Fruit fly (Drosophila melanogaster) whole organism: ENCODE results near the gene tal-3A.
A peak's percentile ranks its signal among the peaks of the same experiment; 100 is the strongest.

Experiments used
- CG8478 ChIP-seq: fragments of >200 bp; optimal IDR thresholded peaks from 2 replicates; lab custom pipeline; 2018; ENCODE audit warnings: inconsistent platforms
- Dll ChIP-seq: fragments of >200 bp; optimal IDR thresholded peaks from 2 replicates; lab custom pipeline; 2017
- EcR ChIP-seq, 2 experiments: fragments of >200 bp; optimal IDR thresholded peaks; 2 replicates each; lab custom pipeline; 2017; ENCODE audit warnings: missing biosample characterization in 2 of 2, missing genetic modification characterization in 2 of 2, missing genetic modification reagents in 2 of 2
- pan ChIP-seq: fragments of >200 bp; optimal IDR thresholded peaks from 2 replicates; lab custom pipeline; 2017
- psq ChIP-seq: fragments of >200 bp; optimal IDR thresholded peaks from 2 replicates; lab custom pipeline; 2017
- usp ChIP-seq: fragments of >200 bp; optimal IDR thresholded peaks from 2 replicates; lab custom pipeline; 2017; ENCODE audit warnings: missing biosample characterization, missing genetic modification characterization, mixed read lengths

tal-3A gene

DNA sequence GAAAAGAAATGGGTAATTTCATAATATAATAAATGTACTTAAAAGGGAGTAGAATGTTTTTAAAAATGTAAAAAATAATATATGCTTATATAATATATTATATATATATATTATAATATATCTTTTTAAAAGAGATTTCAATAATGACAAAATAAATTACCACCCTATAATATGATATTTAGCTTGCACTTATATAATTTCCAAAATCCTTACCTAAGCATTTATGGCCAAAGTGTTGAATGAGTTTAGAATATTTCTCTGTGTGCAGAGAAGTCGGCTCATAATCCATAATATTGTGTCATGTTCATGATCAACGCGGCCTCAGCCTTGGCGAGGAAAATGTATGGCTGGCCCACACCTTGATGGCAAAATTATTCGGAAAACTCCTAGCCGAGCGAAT, 24.7 kb upstream of the tal-3A start:
- TF ChIP-seq EcR (GFP tag; optimal IDR thresholded peaks at IDR 0.05; lab: Kevin White, UChicago) = no peak
- no peak for TF ChIP-seq psq (lab: Kevin White, UChicago)
- TF ChIP-seq Dll = no peak
- TF ChIP-seq pan (lab: Kevin White, UChicago) = no peak
- TF ChIP-seq usp (GFP tag; lab: Kevin White, UChicago) = no peak
- TF ChIP-seq CG8478 (lab: Kevin White, UChicago) = no peak

DNA sequence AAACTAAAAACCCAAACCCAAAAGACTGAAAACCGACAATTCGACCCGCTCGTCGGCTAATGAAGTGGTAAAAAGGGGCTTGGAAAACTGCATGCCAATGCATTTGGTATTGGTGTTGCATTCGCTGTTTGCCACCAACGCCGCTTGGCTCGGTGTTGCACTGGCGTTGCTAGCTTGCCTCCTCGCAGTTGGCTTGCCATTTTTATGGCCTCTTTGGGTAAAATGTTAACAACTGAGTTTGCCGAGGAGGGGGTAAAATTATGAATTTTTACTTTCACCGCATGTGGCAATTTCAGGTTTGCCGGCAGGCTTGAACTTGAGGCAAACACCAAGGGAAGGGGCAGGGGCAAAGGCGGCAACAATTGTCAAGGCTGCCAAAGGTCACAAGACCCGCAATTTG, 24.2 kb upstream of the tal-3A start:
- no peak for TF ChIP-seq psq (lab: Kevin White, UChicago)
- TF ChIP-seq usp (GFP tag; lab: Kevin White, UChicago) = no peak
- TF ChIP-seq pan (lab: Kevin White, UChicago) = no peak
- no peak for TF ChIP-seq Dll
- no peak for TF ChIP-seq EcR (GFP tag; optimal IDR thresholded peaks at IDR 0.05; lab: Kevin White, UChicago)
- TF ChIP-seq CG8478 (lab: Kevin White, UChicago) = no peak

dm6 chr3R:13789617-13790277, 23.2 kb upstream of the tal-3A start:
- TF ChIP-seq EcR (GFP tag; optimal IDR thresholded peaks at IDR 0.05; lab: Kevin White, UChicago) (peak; percentile 88 to 98), psq (lab: Kevin White, UChicago) (no peak)

dm6 chr3R:13790820-13791219, 22.1 kb upstream of the tal-3A start:
- TF ChIP-seq Dll = no peak
- TF ChIP-seq EcR (GFP tag; optimal IDR thresholded peaks at IDR 0.05; lab: Kevin White, UChicago) = peak; percentile 50 to 56
- TF ChIP-seq CG8478 (lab: Kevin White, UChicago) = no peak

dm6 chr3R:13793105-13793978, 19.6 kb upstream of the tal-3A start:
- TF ChIP-seq EcR (GFP tag; optimal IDR thresholded peaks at IDR 0.05; lab: Kevin White, UChicago) = peak in 1 of 2 experiments; percentile 60
- TF ChIP-seq psq (lab: Kevin White, UChicago) = no peak

- TF ChIP-seq psq (lab: Kevin White, UChicago) (no peak), usp (GFP tag; lab: Kevin White, UChicago) (no peak)
These were observed 18.8 kb upstream of the tal-3A start for dm6 chr3R:13793979-13794665.

dm6 chr3R:13794666-13795055, 18.2 kb upstream of the tal-3A start:
- peak in 1 of 2 experiments; percentile 80 for TF ChIP-seq EcR (GFP tag; optimal IDR thresholded peaks at IDR 0.05; lab: Kevin White, UChicago)
- peak; percentile 84 for TF ChIP-seq CG8478 (lab: Kevin White, UChicago)
- no peak for TF ChIP-seq usp (GFP tag; lab: Kevin White, UChicago)
- no peak for TF ChIP-seq psq (lab: Kevin White, UChicago)
- TF ChIP-seq Dll = peak; percentile 50

DNA sequence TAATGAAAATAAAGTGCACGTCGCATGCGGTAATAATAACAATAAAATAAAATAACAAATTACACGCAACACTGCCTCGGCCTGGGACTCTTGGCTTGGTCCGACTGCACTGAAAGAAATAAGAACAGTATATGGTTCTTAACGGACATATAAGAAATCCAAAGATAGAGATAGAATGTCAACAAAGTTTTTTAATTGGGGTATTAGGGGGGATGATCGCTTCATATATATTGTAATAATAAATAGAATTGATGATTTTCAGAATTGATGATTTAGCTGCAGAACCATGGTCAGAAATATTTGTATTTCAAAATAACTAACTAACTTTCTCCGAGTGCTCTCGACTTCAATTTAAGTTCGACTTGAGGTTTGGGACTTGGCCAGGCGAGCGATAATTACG, 16.8 kb upstream of the tal-3A start:
- no peak for TF ChIP-seq EcR (GFP tag; optimal IDR thresholded peaks at IDR 0.05; lab: Kevin White, UChicago)
- no peak for TF ChIP-seq Dll
- no peak for TF ChIP-seq pan (lab: Kevin White, UChicago)

dm6 chr3R:13796607-13797246, 16.2 kb upstream of the tal-3A start:
- TF ChIP-seq pan (lab: Kevin White, UChicago) (no peak), usp (GFP tag; lab: Kevin White, UChicago) (no peak), Dll (peak; percentile 36), psq (lab: Kevin White, UChicago) (no peak), EcR (GFP tag; optimal IDR thresholded peaks at IDR 0.05; lab: Kevin White, UChicago) (peak; percentile 89 to 99), CG8478 (lab: Kevin White, UChicago) (no peak)

dm6 chr3R:13797269-13797677, 15.6 kb upstream of the tal-3A start:
- TF ChIP-seq EcR (GFP tag; optimal IDR thresholded peaks at IDR 0.05; lab: Kevin White, UChicago) = no peak
- no peak for TF ChIP-seq Dll
- TF ChIP-seq CG8478 (lab: Kevin White, UChicago) = no peak
- TF ChIP-seq pan (lab: Kevin White, UChicago) = no peak
- TF ChIP-seq psq (lab: Kevin White, UChicago) = no peak
- TF ChIP-seq usp (GFP tag; lab: Kevin White, UChicago) = no peak

DNA sequence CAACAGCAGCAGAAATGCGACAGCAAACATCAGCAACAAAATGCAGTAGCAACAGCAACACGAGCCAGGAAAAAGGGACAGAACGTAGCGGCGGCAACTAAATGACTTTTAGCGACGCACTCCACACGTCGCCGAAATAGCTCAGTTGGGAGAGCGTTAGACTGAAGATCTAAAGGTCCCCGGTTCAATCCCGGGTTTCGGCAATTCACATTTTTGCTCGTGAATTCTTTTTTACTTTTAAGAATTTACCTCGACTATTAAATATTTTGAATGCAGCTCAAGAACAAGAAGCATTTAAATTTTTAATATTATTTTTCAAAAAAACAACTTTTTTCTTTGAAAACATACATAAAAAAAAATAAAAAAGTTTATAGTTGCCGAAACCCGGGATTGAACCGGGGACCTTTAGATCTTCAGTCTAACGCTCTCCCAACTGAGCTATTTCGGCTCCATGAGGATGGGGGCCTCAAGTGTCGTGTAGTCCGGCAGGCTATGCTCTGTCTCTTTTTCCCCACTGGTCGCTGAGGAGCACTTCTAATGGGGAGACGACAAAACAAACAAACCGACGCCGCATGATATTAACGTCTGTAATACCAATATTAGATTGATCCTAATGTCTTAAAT, 15.0 kb upstream of the tal-3A start:
- TF ChIP-seq CG8478 (lab: Kevin White, UChicago) (no peak), Dll (no peak), usp (GFP tag; lab: Kevin White, UChicago) (no peak), psq (lab: Kevin White, UChicago) (no peak), pan (lab: Kevin White, UChicago) (no peak), EcR (GFP tag; optimal IDR thresholded peaks at IDR 0.05; lab: Kevin White, UChicago) (no peak)
